Fruit fly (Drosophila melanogaster): ENCODE results near the gene CG7378.

Gene CG7378

dm6 chrX:18894146-18894545, 6.1 kb upstream of the CG7378 start, which contains the start of gene SdhBL:
Gene SdhBL (plus strand): TSS chrX:18894446.
- TF ChIP-seq Dll (optimal IDR thresholded peaks at IDR 0.05), result no peak
- no peak for TF ChIP-seq EcR (GFP tag; optimal IDR thresholded peaks at IDR 0.05)
- TF ChIP-seq psq (optimal IDR thresholded peaks at IDR 0.05), result no peak
- no peak for TF ChIP-seq pan (optimal IDR thresholded peaks at IDR 0.05)
- no peak for TF ChIP-seq usp (GFP tag; optimal IDR thresholded peaks at IDR 0.05)
- no peak for TF ChIP-seq CG8478 (optimal IDR thresholded peaks at IDR 0.05)

- TF ChIP-seq CG8478 (optimal IDR thresholded peaks at IDR 0.05), result no peak
- TF ChIP-seq EcR (GFP tag; optimal IDR thresholded peaks at IDR 0.05), result no peak
- TF ChIP-seq Dll (optimal IDR thresholded peaks at IDR 0.05), result no peak
- TF ChIP-seq psq (optimal IDR thresholded peaks at IDR 0.05), result no peak
- TF ChIP-seq pan (optimal IDR thresholded peaks at IDR 0.05), result no peak
- TF ChIP-seq usp (GFP tag; optimal IDR thresholded peaks at IDR 0.05), result no peak
Observed at dm6 chrX:18897294-18897693, 2.9 kb upstream of the CG7378 start.

dm6 chrX:18897906-18898305, 2.3 kb upstream of the CG7378 start:
- TF ChIP-seq pan (optimal IDR thresholded peaks at IDR 0.05), result no peak
- no peak for TF ChIP-seq CG8478 (optimal IDR thresholded peaks at IDR 0.05)
- TF ChIP-seq Dll (optimal IDR thresholded peaks at IDR 0.05), result no peak
- TF ChIP-seq usp (GFP tag; optimal IDR thresholded peaks at IDR 0.05), result no peak
- no peak for TF ChIP-seq psq (optimal IDR thresholded peaks at IDR 0.05)
- no peak for TF ChIP-seq EcR (GFP tag; optimal IDR thresholded peaks at IDR 0.05)

- TF ChIP-seq EcR (GFP tag; optimal IDR thresholded peaks at IDR 0.05), result no peak
- TF ChIP-seq pan (optimal IDR thresholded peaks at IDR 0.05), result no peak
- TF ChIP-seq CG8478 (optimal IDR thresholded peaks at IDR 0.05), result no peak
Observed at dm6 chrX:18900958-18901357, 748 bp downstream of the CG7378 start.

dm6 chrX:18902800-18903199, 2.6 kb downstream of the CG7378 start:
- TF ChIP-seq psq (optimal IDR thresholded peaks at IDR 0.05), result no peak
- TF ChIP-seq EcR (GFP tag; optimal IDR thresholded peaks at IDR 0.05), result no peak
- no peak for TF ChIP-seq Dll (optimal IDR thresholded peaks at IDR 0.05)
- no peak for TF ChIP-seq CG8478 (optimal IDR thresholded peaks at IDR 0.05)
- no peak for TF ChIP-seq pan (optimal IDR thresholded peaks at IDR 0.05)
- no peak for TF ChIP-seq usp (GFP tag; optimal IDR thresholded peaks at IDR 0.05)

- TF ChIP-seq Dll (optimal IDR thresholded peaks at IDR 0.05), result no peak
Observed at dm6 chrX:18905152-18905551, 4.9 kb downstream of the CG7378 start.

- no peak for TF ChIP-seq psq (optimal IDR thresholded peaks at IDR 0.05)
- TF ChIP-seq EcR (GFP tag; optimal IDR thresholded peaks at IDR 0.05), result no peak
- no peak for TF ChIP-seq pan (optimal IDR thresholded peaks at IDR 0.05)
- TF ChIP-seq Dll (optimal IDR thresholded peaks at IDR 0.05), result no peak
- TF ChIP-seq usp (GFP tag; optimal IDR thresholded peaks at IDR 0.05), result no peak
- no peak for TF ChIP-seq CG8478 (optimal IDR thresholded peaks at IDR 0.05)
Observed at dm6 chrX:18910827-18911226, 10.6 kb downstream of the CG7378 start.

dm6 chrX:18913359-18913758, 13.1 kb downstream of the CG7378 start:
- TF ChIP-seq EcR (GFP tag; optimal IDR thresholded peaks at IDR 0.05) (no peak), usp (GFP tag; optimal IDR thresholded peaks at IDR 0.05) (no peak), pan (optimal IDR thresholded peaks at IDR 0.05) (no peak), Dll (optimal IDR thresholded peaks at IDR 0.05) (no peak), CG8478 (optimal IDR thresholded peaks at IDR 0.05) (no peak), psq (optimal IDR thresholded peaks at IDR 0.05) (no peak)

dm6 chrX:18913764-18914163, 13.6 kb downstream of the CG7378 start:
- TF ChIP-seq psq (optimal IDR thresholded peaks at IDR 0.05), result no peak
- TF ChIP-seq CG8478 (optimal IDR thresholded peaks at IDR 0.05), result no peak
- no peak for TF ChIP-seq usp (GFP tag; optimal IDR thresholded peaks at IDR 0.05)
- no peak for TF ChIP-seq pan (optimal IDR thresholded peaks at IDR 0.05)
- TF ChIP-seq Dll (optimal IDR thresholded peaks at IDR 0.05), result no peak

- no peak for TF ChIP-seq EcR (GFP tag; optimal IDR thresholded peaks at IDR 0.05)
- no peak for TF ChIP-seq pan (optimal IDR thresholded peaks at IDR 0.05)
- TF ChIP-seq psq (optimal IDR thresholded peaks at IDR 0.05), result no peak
- no peak for TF ChIP-seq CG8478 (optimal IDR thresholded peaks at IDR 0.05)
- no peak for TF ChIP-seq usp (GFP tag; optimal IDR thresholded peaks at IDR 0.05)
- no peak for TF ChIP-seq Dll (optimal IDR thresholded peaks at IDR 0.05)
Observed at dm6 chrX:18914177-18914576, 14.0 kb downstream of the CG7378 start.

- no peak for TF ChIP-seq EcR (GFP tag; optimal IDR thresholded peaks at IDR 0.05)
- no peak for TF ChIP-seq usp (GFP tag; optimal IDR thresholded peaks at IDR 0.05)
- TF ChIP-seq psq (optimal IDR thresholded peaks at IDR 0.05), result no peak
- TF ChIP-seq pan (optimal IDR thresholded peaks at IDR 0.05), result peak; percentile 6
- TF ChIP-seq CG8478 (optimal IDR thresholded peaks at IDR 0.05), result no peak
- TF ChIP-seq Dll (optimal IDR thresholded peaks at IDR 0.05), result no peak
Observed at dm6 chrX:18917585-18917984, 17.4 kb downstream of the CG7378 start.

- TF ChIP-seq usp (GFP tag; optimal IDR thresholded peaks at IDR 0.05) (no peak), CG8478 (optimal IDR thresholded peaks at IDR 0.05) (no peak), psq (optimal IDR thresholded peaks at IDR 0.05) (no peak), Dll (optimal IDR thresholded peaks at IDR 0.05) (no peak)
Observed at dm6 chrX:18919422-18920029, 19.3 kb downstream of the CG7378 start.

dm6 chrX:18920642-18921355, 20.6 kb downstream of the CG7378 start:
- no peak for TF ChIP-seq Dll (optimal IDR thresholded peaks at IDR 0.05)
- TF ChIP-seq psq (optimal IDR thresholded peaks at IDR 0.05), result no peak
- no peak for TF ChIP-seq EcR (GFP tag; optimal IDR thresholded peaks at IDR 0.05)
- no peak for TF ChIP-seq pan (optimal IDR thresholded peaks at IDR 0.05)
- TF ChIP-seq CG8478 (optimal IDR thresholded peaks at IDR 0.05), result no peak
- TF ChIP-seq usp (GFP tag; optimal IDR thresholded peaks at IDR 0.05), result no peak
